Worm (Caenorhabditis elegans): ENCODE data around the gene F01D5.8.

F01D5.8 gene

ce11 chrII:14010656-14011376 is at the start of gene F01D5.8:
TSS of gene F01D5.8 (plus strand) at chrII:14010706.
- TF ChIP-seq ceh-43 (GFP tag; optimal IDR thresholded peaks at IDR 0.05) (no peak), mep-1 (tag; optimal IDR thresholded peaks at IDR 0.05) (no peak), snpc-4 (tag; optimal IDR thresholded peaks at IDR 0.05) (no peak), elt-1 (tag; optimal IDR thresholded peaks at IDR 0.05; ENCODE audit: borderline replicate concordance, insufficient read depth) (no peak), nhr-12 (tag; optimal IDR thresholded peaks at IDR 0.05) (no peak), zip-8 (tag; optimal IDR thresholded peaks at IDR 0.05) (no peak), nhr-237 (tag; optimal IDR thresholded peaks at IDR 0.05) (no peak), ham-2 (GFP tag; optimal IDR thresholded peaks at IDR 0.05) (no peak), flh-1 (GFP tag; optimal IDR thresholded peaks at IDR 0.05) (no peak), lin-32 (GFP tag; optimal IDR thresholded peaks at IDR 0.05) (no peak), blmp-1 (tag; optimal IDR thresholded peaks at IDR 0.05) (no peak), mls-2 (tag; optimal IDR thresholded peaks at IDR 0.05) (no peak), nhr-76 (tag; optimal IDR thresholded peaks at IDR 0.05) (no peak), sem-2 (GFP tag; optimal IDR thresholded peaks at IDR 0.05) (no peak), ceh-83 (GFP tag; optimal IDR thresholded peaks at IDR 0.05) (no peak), nhr-2 (tag; optimal IDR thresholded peaks at IDR 0.05) (no peak), ceh-39 (tag; optimal IDR thresholded peaks at IDR 0.05) (no peak), unc-120 (tag; optimal IDR thresholded peaks at IDR 0.05; ENCODE audit: poor library complexity, severe bottlenecking) (no peak), M03D4.4 (tag; optimal IDR thresholded peaks at IDR 0.05) (no peak), ces-1 (GFP tag; optimal IDR thresholded peaks at IDR 0.05) (no peak)

- TF ChIP-seq lin-32 (GFP tag; optimal IDR thresholded peaks at IDR 0.05) (no peak), lin-13 (tag; optimal IDR thresholded peaks at IDR 0.05) (no peak), mab-5 (tag; optimal IDR thresholded peaks at IDR 0.05) (no peak), nhr-237 (tag; optimal IDR thresholded peaks at IDR 0.05) (no peak)
Observed at ce11 chrII:13961567-13961966, 48.9 kb upstream of the F01D5.8 start.

ce11 chrII:13962319-13962718 is 48.2 kb upstream of the F01D5.8 start, which contains the start of gene rpi-1:
TSS of gene rpi-1 (minus strand) at chrII:13962419.
- TF ChIP-seq hlh-1 (tag; optimal IDR thresholded peaks at IDR 0.05) (no peak), ceh-39 (tag; optimal IDR thresholded peaks at IDR 0.05) (no peak), blmp-1 (tag; optimal IDR thresholded peaks at IDR 0.05) (no peak), nhr-76 (tag; optimal IDR thresholded peaks at IDR 0.05) (no peak), flh-1 (GFP tag; optimal IDR thresholded peaks at IDR 0.05) (no peak)

ce11 chrII:13964325-13964724 is 46.2 kb upstream of the F01D5.8 start:
- TF ChIP-seq bed-3 (GFP tag; optimal IDR thresholded peaks at IDR 0.05) (no peak), mls-2 (tag; optimal IDR thresholded peaks at IDR 0.05) (no peak), flh-1 (GFP tag; optimal IDR thresholded peaks at IDR 0.05) (no peak), nhr-2 (tag; optimal IDR thresholded peaks at IDR 0.05) (no peak)

- TF ChIP-seq nhr-28 (tag; optimal IDR thresholded peaks at IDR 0.05) = no peak
- no peak for TF ChIP-seq lin-32 (GFP tag; optimal IDR thresholded peaks at IDR 0.05)
- TF ChIP-seq zip-8 (tag; optimal IDR thresholded peaks at IDR 0.05) = no peak
- no peak for TF ChIP-seq nhr-76 (tag; optimal IDR thresholded peaks at IDR 0.05)
Observed at ce11 chrII:13966242-13966641, 44.3 kb upstream of the F01D5.8 start, which contains the start of gene W07G1.7. TSS of gene W07G1.7 (minus strand) at chrII:13966342.

- TF ChIP-seq elt-3 (tag; optimal IDR thresholded peaks at IDR 0.05) (no peak), lin-13 (tag; optimal IDR thresholded peaks at IDR 0.05) (no peak), unc-120 (tag; optimal IDR thresholded peaks at IDR 0.05; ENCODE audit: poor library complexity, severe bottlenecking) (no peak)
Observed at ce11 chrII:13968979-13969378, 41.5 kb upstream of the F01D5.8 start, which contains the start of gene sre-43. TSS of gene sre-43 (minus strand) at chrII:13969079.

ce11 chrII:13972199-13972598 is 38.3 kb upstream of the F01D5.8 start:
- TF ChIP-seq drap-1 (GFP tag; optimal IDR thresholded peaks at IDR 0.05) (no peak), ham-2 (GFP tag; optimal IDR thresholded peaks at IDR 0.05) (no peak), ceh-83 (GFP tag; optimal IDR thresholded peaks at IDR 0.05) (no peak)

Measured in whole organism, mixed stage, embryonic.